Worm (Caenorhabditis elegans) whole organism, L4 larva: ENCODE measurements around the gene arl-1.

Experiments used
- D1046.2 ChIP-seq: fragments of 200-800 bp; sonication (Bioruptor generic); IDR thresholded peaks from 2 replicates; pipeline ENCODE4 v1.3.6; 2022; ENCODE audit warnings: missing genetic modification characterization, missing compliant biosample characterization
- F49E8.2 ChIP-seq: sonication (generic microtip); optimal IDR thresholded peaks from 2 replicates; lab custom pipeline; 2016; ENCODE audit warnings: missing compliant biosample characterization, mild to moderate bottlenecking, missing genetic modification characterization, borderline replicate concordance
- Y5F2A.4 ChIP-seq: fragments of 200-800 bp; sonication (Bioruptor generic); optimal IDR thresholded peaks from 2 replicates; lab custom pipeline; 2018; ENCODE audit warnings: mild to moderate bottlenecking, missing genetic modification characterization, missing compliant biosample characterization
- ZK337.2 ChIP-seq: fragments of 200-800 bp; sonication (Bioruptor generic); IDR thresholded peaks from 2 replicates; pipeline ENCODE4 v1.3.6; 2022; ENCODE audit warnings: missing genetic modification reagents, missing genetic modification characterization, missing compliant biosample characterization
- aha-1 ChIP-seq: fragments of 150-350 bp; peaks from one replicate; lab custom pipeline; 2014; ENCODE audit warnings: missing biosample characterization, missing genetic modification characterization
- aly-2 ChIP-seq: sonication (generic microtip); optimal IDR thresholded peaks from 2 replicates; lab custom pipeline; 2018; ENCODE audit warnings: missing biosample characterization, missing genetic modification characterization
- ama-1 ChIP-seq: fragments of 150-350 bp; optimal IDR thresholded peaks from 2 replicates; lab custom pipeline; 2014; ENCODE audit warnings: inconsistent platforms, mixed read lengths
- arid-1 ChIP-seq: fragments of 200-800 bp; sonication (Bioruptor generic); conservative IDR thresholded peaks from 2 replicates; pipeline ENCODE4 v1.3.6; 2022; ENCODE audit warnings: missing genetic modification reagents, missing genetic modification characterization, missing compliant biosample characterization
- ceh-28 ChIP-seq: fragments of 150-350 bp; optimal IDR thresholded peaks from 2 replicates; lab custom pipeline; 2014; ENCODE audit warnings: missing biosample characterization, missing genetic modification reagents, missing genetic modification characterization
- ceh-32 ChIP-seq: sonication (generic microtip); optimal IDR thresholded peaks from 2 replicates; lab custom pipeline; 2016; ENCODE audit warnings: mild to moderate bottlenecking, missing genetic modification characterization, missing compliant biosample characterization; ENCODE audit not compliant: poor library complexity
- ctbp-1 ChIP-seq: fragments of 200-800 bp; sonication (Bioruptor generic); IDR thresholded peaks from 2 replicates; pipeline ENCODE4 v1.3.6; 2022; ENCODE audit warnings: missing genetic modification reagents, missing genetic modification characterization, missing compliant biosample characterization
- daf-19 ChIP-seq: fragments of 200-800 bp; sonication (Bioruptor generic); conservative IDR thresholded peaks from 2 replicates; pipeline ENCODE4 v1.3.6; 2022; ENCODE audit warnings: missing genetic modification characterization, missing compliant biosample characterization
- dmd-6 ChIP-seq: fragments of 200-800 bp; sonication (Bioruptor generic); IDR thresholded peaks from 2 replicates; pipeline ENCODE4 v1.3.6; 2022; ENCODE audit warnings: missing genetic modification reagents, missing genetic modification characterization, missing compliant biosample characterization
- dmd-8 ChIP-seq: fragments of 200-800 bp; sonication (Bioruptor generic); IDR thresholded peaks from 2 replicates; pipeline ENCODE4 v1.3.6; 2022; ENCODE audit warnings: missing genetic modification characterization, missing compliant biosample characterization
- dpl-1 ChIP-seq: fragments of 150-350 bp; optimal IDR thresholded peaks from 2 replicates; lab custom pipeline; 2014; ENCODE audit warnings: missing biosample characterization, missing genetic modification reagents, missing genetic modification characterization
- egl-27 ChIP-seq: sonication (generic microtip); optimal IDR thresholded peaks from 3 replicates; lab custom pipeline; 2017; ENCODE audit warnings: missing biosample characterization, missing genetic modification reagents, missing genetic modification characterization
- fkh-10 ChIP-seq: fragments of 150-350 bp; optimal IDR thresholded peaks from 2 replicates; lab custom pipeline; 2014; ENCODE audit warnings: missing biosample characterization, missing genetic modification reagents, missing genetic modification characterization
- gei-8 ChIP-seq: fragments of 200-800 bp; sonication (Bioruptor generic); optimal IDR thresholded peaks from 2 replicates; lab custom pipeline; 2018; ENCODE audit warnings: mild to moderate bottlenecking, missing genetic modification characterization, missing compliant biosample characterization
- lin-1 ChIP-seq: fragments of 200-800 bp; sonication (Bioruptor generic); IDR thresholded peaks from 2 replicates; pipeline ENCODE4 v1.3.6; 2022; ENCODE audit warnings: missing genetic modification reagents, missing genetic modification characterization, missing compliant biosample characterization
- lin-15B ChIP-seq: fragments of 150-350 bp; sonication (generic microtip); optimal IDR thresholded peaks from 3 replicates; lab custom pipeline; 2014; ENCODE audit warnings: missing biosample characterization, missing genetic modification characterization
- lin-39 ChIP-seq: fragments of 150-350 bp; optimal IDR thresholded peaks from 2 replicates; lab custom pipeline; 2014; ENCODE audit warnings: missing biosample characterization, missing genetic modification reagents, missing genetic modification characterization
- lir-3 ChIP-seq: sonication (generic microtip); optimal IDR thresholded peaks from 2 replicates; lab custom pipeline; 2016; ENCODE audit warnings: mild to moderate bottlenecking, missing genetic modification characterization, missing compliant biosample characterization
- mdl-1 ChIP-seq, 2 experiments: fragments of 150-350 bp in 1 of 2; sonication (generic microtip) in 1 of 2; optimal IDR thresholded peaks; 2 replicates each; lab custom pipeline; 2014 to 2017; ENCODE audit warnings: missing biosample characterization in 2 of 2, missing genetic modification characterization in 2 of 2
- mdt-29 ChIP-seq: fragments of 200-800 bp; sonication (Bioruptor generic); IDR thresholded peaks from 2 replicates; pipeline ENCODE4 v1.3.6; 2022; ENCODE audit warnings: missing genetic modification reagents, missing genetic modification characterization, missing compliant biosample characterization
- mep-1 ChIP-seq: fragments of 150-350 bp; sonication (generic microtip); optimal IDR thresholded peaks from 3 replicates; lab custom pipeline; 2014; ENCODE audit warnings: missing biosample characterization, missing genetic modification characterization
- mxl-2 ChIP-seq: fragments of 200-800 bp; sonication (Bioruptor generic); conservative IDR thresholded peaks from 2 replicates; pipeline ENCODE4 v1.3.6; 2022; ENCODE audit warnings: missing genetic modification reagents, missing genetic modification characterization, missing compliant biosample characterization
- nhr-10 ChIP-seq: fragments of 150-350 bp; optimal IDR thresholded peaks from 2 replicates; lab custom pipeline; 2014; ENCODE audit warnings: missing biosample characterization, missing genetic modification characterization
- nhr-111 ChIP-seq: fragments of 200-800 bp; sonication (Bioruptor generic); optimal IDR thresholded peaks from 2 replicates; lab custom pipeline; 2018; ENCODE audit warnings: mild to moderate bottlenecking, missing genetic modification characterization, missing compliant biosample characterization
- nhr-25 ChIP-seq: sonication (generic microtip); optimal IDR thresholded peaks from 2 replicates; lab custom pipeline; 2017; ENCODE audit warnings: missing genetic modification characterization, mild to moderate bottlenecking, missing compliant biosample characterization, antibody characterized with exemption, moderate library complexity, borderline replicate concordance; ENCODE audit not compliant: insufficient read depth
- nhr-28 ChIP-seq: fragments of 150-350 bp; optimal IDR thresholded peaks from 2 replicates; lab custom pipeline; 2014; ENCODE audit warnings: missing biosample characterization, missing genetic modification characterization
- nhr-41 ChIP-seq: fragments of 200-800 bp; sonication (Bioruptor generic); IDR thresholded peaks from 2 replicates; pipeline ENCODE4 v1.3.6; 2022; ENCODE audit warnings: missing genetic modification reagents, missing genetic modification characterization, missing compliant biosample characterization
- nhr-42 ChIP-seq: fragments of 200-800 bp; sonication (Bioruptor generic); IDR thresholded peaks from 2 replicates; pipeline ENCODE4 v1.3.6; 2022; ENCODE audit warnings: missing genetic modification characterization, missing compliant biosample characterization
- rbr-2 ChIP-seq: sonication (generic microtip); optimal IDR thresholded peaks from 2 replicates; lab custom pipeline; 2016; ENCODE audit warnings: missing genotype, missing genetic modification characterization, missing compliant biosample characterization
- saeg-2 ChIP-seq: fragments of 200-800 bp; sonication (Bioruptor generic); IDR thresholded peaks from 2 replicates; pipeline ENCODE4 v1.3.6; 2022; ENCODE audit warnings: missing genetic modification reagents, missing genetic modification characterization, missing compliant biosample characterization
- sdz-12 ChIP-seq: fragments of 200-800 bp; sonication (Bioruptor generic); optimal IDR thresholded peaks from 2 replicates; lab custom pipeline; 2018; ENCODE audit warnings: mild to moderate bottlenecking, missing genetic modification characterization, missing compliant biosample characterization
- set-16 ChIP-seq: fragments of 200-800 bp; sonication (Bioruptor generic); IDR thresholded peaks from 2 replicates; pipeline ENCODE4 v1.3.6; 2022; ENCODE audit warnings: missing genetic modification reagents, missing genetic modification characterization, missing compliant biosample characterization
- skn-1 ChIP-seq: fragments of 150-350 bp; optimal IDR thresholded peaks from 2 replicates; lab custom pipeline; 2014; ENCODE audit warnings: missing biosample characterization, missing genetic modification characterization
- snpc-1.2 ChIP-seq: fragments of 200-800 bp; sonication (Bioruptor generic); IDR thresholded peaks from 2 replicates; pipeline ENCODE4 v1.3.6; 2022; ENCODE audit warnings: missing genetic modification reagents, missing genetic modification characterization, missing compliant biosample characterization
- spr-1 ChIP-seq: sonication (generic microtip); optimal IDR thresholded peaks from 2 replicates; lab custom pipeline; 2016; ENCODE audit warnings: mild to moderate bottlenecking, missing genetic modification characterization, missing compliant biosample characterization
- tag-97 ChIP-seq: fragments of 200-800 bp; sonication (Bioruptor generic); IDR thresholded peaks from 2 replicates; pipeline ENCODE4 v1.3.6; 2022; ENCODE audit warnings: missing genetic modification characterization, missing compliant biosample characterization
- unc-130 ChIP-seq: sonication (generic microtip); optimal IDR thresholded peaks from 2 replicates; lab custom pipeline; 2016; ENCODE audit warnings: missing genetic modification reagents, missing genetic modification characterization, missing compliant biosample characterization
- unc-39 ChIP-seq: sonication (generic microtip); optimal IDR thresholded peaks from 2 replicates; lab custom pipeline; 2017; ENCODE audit warnings: missing biosample characterization, missing genetic modification characterization
- vab-7 ChIP-seq: fragments of 200-800 bp; sonication (Bioruptor generic); IDR thresholded peaks from 2 replicates; pipeline ENCODE4 v1.3.6; 2022; ENCODE audit warnings: missing genetic modification reagents, missing genetic modification characterization, missing compliant biosample characterization
- zag-1 ChIP-seq: fragments of 150-350 bp; optimal IDR thresholded peaks from 2 replicates; lab custom pipeline; 2014; ENCODE audit warnings: missing biosample characterization, missing genetic modification characterization
- zfp-2 ChIP-seq: sonication (generic microtip); optimal IDR thresholded peaks from 2 replicates; lab custom pipeline; 2016; ENCODE audit warnings: mild to moderate bottlenecking, missing genetic modification characterization, missing compliant biosample characterization

arl-1 gene

ce11 chrII:8610585-8610984 is 28.8 kb downstream of the arl-1 start:
- TF ChIP-seq arid-1 (GFP tag; lab: Robert Waterston, UW) (no peak), ceh-32 (tag; lab: Kevin White, UChicago) (no peak), saeg-2 (GFP tag; lab: Robert Waterston, UW) (no peak), fkh-10 (GFP tag; lab: Kevin White, UChicago) (no peak), nhr-25 (tag; lab: Kevin White, UChicago) (no peak), lin-39 (tag; lab: Kevin White, UChicago) (no peak), tag-97 (no peak), aha-1 (tag; lab: Kevin White, UChicago) (no peak), set-16 (GFP tag; lab: Robert Waterston, UW) (no peak), ZK337.2 (no peak), gei-8 (GFP tag; lab: Kevin White, UChicago) (no peak), nhr-42 (no peak), lin-15B (tag; lab: Kevin White, UChicago) (no peak), F49E8.2 (tag; lab: Kevin White, UChicago) (no peak), mep-1 (tag; lab: Kevin White, UChicago) (no peak), daf-19 (GFP tag; lab: Robert Waterston, UW) (no peak), sdz-12 (no peak)

- TF ChIP-seq snpc-1.2 (GFP tag; lab: Robert Waterston, UW), result no peak
- TF ChIP-seq Y5F2A.4 (GFP tag; lab: Kevin White, UChicago), result no peak
- no peak for TF ChIP-seq egl-27 (tag; lab: Kevin White, UChicago)
- TF ChIP-seq mdl-1 (tag; optimal IDR thresholded peaks at IDR 0.05; lab: Kevin White, UChicago), result no peak
- TF ChIP-seq mxl-2 (GFP tag; lab: Robert Waterston, UW), result no peak
- no peak for TF ChIP-seq ceh-28 (tag; lab: Kevin White, UChicago)
- no peak for TF ChIP-seq nhr-28 (tag; lab: Kevin White, UChicago)
- no peak for TF ChIP-seq nhr-10
- TF ChIP-seq aha-1 (tag; lab: Kevin White, UChicago), result no peak
- TF ChIP-seq set-16 (GFP tag; lab: Robert Waterston, UW), result no peak
- TF ChIP-seq skn-1 (tag; lab: Kevin White, UChicago), result no peak
- no peak for TF ChIP-seq dmd-6 (GFP tag; lab: Robert Waterston, UW)
- no peak for TF ChIP-seq ctbp-1 (GFP tag; lab: Robert Waterston, UW)
- no peak for TF ChIP-seq D1046.2 (GFP tag; lab: Robert Waterston, UW)
- no peak for TF ChIP-seq nhr-111 (GFP tag; lab: Kevin White, UChicago)
Measured at ce11 chrII:8611330-8611729, 29.5 kb downstream of the arl-1 start.

ce11 chrII:8612470-8612869 is 30.7 kb downstream of the arl-1 start, which contains the start of gene T22C8.1:
T22C8.1 (plus strand) TSS chrII:8612770.
- TF ChIP-seq arid-1 (GFP tag; lab: Robert Waterston, UW), result no peak
- TF ChIP-seq unc-130 (GFP tag; lab: Kevin White, UChicago), result no peak
- no peak for TF ChIP-seq nhr-28 (tag; lab: Kevin White, UChicago)
- no peak for TF ChIP-seq zag-1 (tag; lab: Kevin White, UChicago)
- TF ChIP-seq lir-3 (tag; lab: Kevin White, UChicago), result no peak
- TF ChIP-seq aly-2 (tag; lab: Kevin White, UChicago), result no peak
- no peak for TF ChIP-seq lin-1 (GFP tag; lab: Robert Waterston, UW)
- TF ChIP-seq vab-7 (GFP tag; lab: Robert Waterston, UW), result no peak
- no peak for TF ChIP-seq unc-39 (tag; lab: Kevin White, UChicago)
- TF ChIP-seq rbr-2 (tag; lab: Kevin White, UChicago), result no peak
- no peak for TF ChIP-seq dpl-1 (GFP tag; lab: Kevin White, UChicago)
- no peak for TF ChIP-seq zfp-2 (tag; lab: Kevin White, UChicago)
- no peak for TF ChIP-seq spr-1 (tag; lab: Kevin White, UChicago)
- TF ChIP-seq nhr-41, result no peak
- TF ChIP-seq dmd-8 (GFP tag; lab: Robert Waterston, UW), result no peak
- TF ChIP-seq ama-1, result no peak
- TF ChIP-seq mdt-29, result no peak
